Fruit fly (Drosophila melanogaster) whole organism, embryonic: Measurements from ENCODE around the gene dysc.

Experiments
- Antp ChIP-seq: fragments of 200-800 bp; sonication (Bioruptor generic); optimal IDR thresholded peaks from 3 replicates; lab custom pipeline; 2016; ENCODE audit warnings: missing biosample characterization, missing genetic modification characterization
- BEAF-32 ChIP-seq: fragments of 200-800 bp; sonication (Bioruptor generic); optimal IDR thresholded peaks from 3 replicates; lab custom pipeline; 2017; ENCODE audit warnings: missing biosample characterization, missing genetic modification characterization, mild to moderate bottlenecking, moderate library complexity, missing genetic modification reagents
- CG12071 ChIP-seq: fragments of 200-800 bp; sonication (Bioruptor generic); optimal IDR thresholded peaks from 3 replicates; lab custom pipeline; 2018; ENCODE audit warnings: missing biosample characterization, mild to moderate bottlenecking, missing genetic modification characterization
- CG12104 ChIP-seq: fragments of 200-800 bp; sonication (Bioruptor generic); optimal IDR thresholded peaks from 3 replicates; lab custom pipeline; 2016; ENCODE audit warnings: missing biosample characterization, missing genetic modification characterization
- CG12391 ChIP-seq: fragments of 200-800 bp; sonication (Bioruptor generic); optimal IDR thresholded peaks from 3 replicates; lab custom pipeline; 2018; ENCODE audit warnings: missing biosample characterization, mild to moderate bottlenecking, missing genetic modification characterization, moderate library complexity
- CG1603 ChIP-seq: fragments of 200-800 bp; sonication (Bioruptor generic); optimal IDR thresholded peaks from 2 replicates; lab custom pipeline; 2019; ENCODE audit warnings: missing biosample characterization, mild to moderate bottlenecking, missing genetic modification characterization, moderate library complexity
- CG17361 ChIP-seq: fragments of 200-800 bp; sonication (Bioruptor generic); IDR thresholded peaks from 3 replicates; pipeline ENCODE4 v1.3.6; 2022; ENCODE audit warnings: missing biosample characterization, missing genetic modification characterization
- CG17385 ChIP-seq: fragments of 200-800 bp; sonication (Bioruptor generic); optimal IDR thresholded peaks from 3 replicates; lab custom pipeline; 2018; ENCODE audit warnings: missing biosample characterization, mild to moderate bottlenecking, missing genetic modification characterization
- CG2116 ChIP-seq: fragments of 200-800 bp; sonication (Bioruptor generic); optimal IDR thresholded peaks from 3 replicates; lab custom pipeline; 2018; ENCODE audit warnings: missing biosample characterization, mild to moderate bottlenecking, missing genetic modification characterization
- CG2199 ChIP-seq: fragments of 200-800 bp; sonication (Bioruptor generic); IDR thresholded peaks from 3 replicates; pipeline ENCODE4 v1.3.6; 2022; ENCODE audit warnings: missing biosample characterization, missing genetic modification characterization
- CG30403 ChIP-seq: fragments of 200-800 bp; sonication (Bioruptor generic); optimal IDR thresholded peaks from 3 replicates; lab custom pipeline; 2016; ENCODE audit warnings: missing biosample characterization, missing genetic modification characterization
- CG34376 ChIP-seq: fragments of 200-800 bp; sonication (Bioruptor generic); optimal IDR thresholded peaks from 2 replicates; lab custom pipeline; 2018; ENCODE audit warnings: missing biosample characterization, mild to moderate bottlenecking, missing genetic modification characterization
- CG34422 ChIP-seq: fragments of 200-800 bp; sonication (Bioruptor generic); IDR thresholded peaks from 3 replicates; pipeline ENCODE4 v1.3.6; 2022; ENCODE audit warnings: missing biosample characterization, missing genetic modification characterization
- CG3995 ChIP-seq: fragments of 200-800 bp; sonication (Bioruptor generic); optimal IDR thresholded peaks from 3 replicates; lab custom pipeline; 2016; ENCODE audit warnings: missing biosample characterization, missing genetic modification characterization
- CG4730 ChIP-seq: fragments of 200-800 bp; sonication (Bioruptor generic); IDR thresholded peaks from 2 replicates; pipeline ENCODE4 v1.3.6; 2022; ENCODE audit warnings: missing biosample characterization, missing genetic modification characterization
- CG4854 ChIP-seq: fragments of 200-800 bp; sonication (Bioruptor generic); optimal IDR thresholded peaks from 2 replicates; lab custom pipeline; 2016; ENCODE audit warnings: missing biosample characterization, missing genetic modification characterization, inconsistent platforms
- CG5180 ChIP-seq: fragments of 200-800 bp; sonication (Bioruptor generic); optimal IDR thresholded peaks from 3 replicates; lab custom pipeline; 2017; ENCODE audit warnings: missing biosample characterization, missing genetic modification characterization, mild to moderate bottlenecking, moderate library complexity, missing genetic modification reagents
- CG7556 ChIP-seq: fragments of 200-800 bp; sonication (Bioruptor generic); optimal IDR thresholded peaks from 2 replicates; lab custom pipeline; 2017; ENCODE audit warnings: missing biosample characterization, mild to moderate bottlenecking, missing genetic modification characterization
- CG8924 ChIP-seq: fragments of 200-800 bp; optimal IDR thresholded peaks from 3 replicates; lab custom pipeline; 2019; ENCODE audit warnings: missing biosample characterization, mild to moderate bottlenecking, missing genetic modification characterization, moderate library complexity
- CrebB ChIP-seq: fragments of 200-800 bp; sonication (Bioruptor generic); optimal IDR thresholded peaks from 3 replicates; lab custom pipeline; 2018; ENCODE audit warnings: missing biosample characterization, mild to moderate bottlenecking, missing genetic modification characterization
- D ChIP-seq, 2 experiments: fragments of 200-800 bp in 1 of 2; fragments of >200 bp in 1 of 2; sonication (Bioruptor generic) in 1 of 2; optimal IDR thresholded peaks; 2 replicates in 1 of 2; 3 replicates in 1 of 2; lab custom pipeline; 2017; ENCODE audit warnings: mild to moderate bottlenecking in 1 of 2, missing biosample characterization in 1 of 2, missing genetic modification characterization in 1 of 2, missing genetic modification reagents in 1 of 2
- D19B ChIP-seq: fragments of 200-800 bp; sonication (Bioruptor generic); optimal IDR thresholded peaks from 2 replicates; lab custom pipeline; 2017; ENCODE audit warnings: missing biosample characterization, mild to moderate bottlenecking, missing genetic modification characterization
- Dp ChIP-seq: fragments of 200-800 bp; sonication (Bioruptor generic); optimal IDR thresholded peaks from 2 replicates; lab custom pipeline; 2018; ENCODE audit warnings: missing biosample characterization, mild to moderate bottlenecking, missing genetic modification characterization, moderate library complexity
- Hr51 ChIP-seq, 2 experiments: fragments of 200-800 bp; sonication (Bioruptor generic); optimal IDR thresholded peaks; 2 replicates in 1 of 2; 3 replicates in 1 of 2; lab custom pipeline; 2016 to 2018; ENCODE audit warnings: missing biosample characterization in 2 of 2, missing genetic modification characterization in 2 of 2, mild to moderate bottlenecking in 1 of 2, moderate library complexity in 1 of 2
- Kr ChIP-seq: fragments of 200-800 bp; sonication (Bioruptor generic); optimal IDR thresholded peaks from 2 replicates; lab custom pipeline; 2017; ENCODE audit warnings: missing biosample characterization, mild to moderate bottlenecking, missing genetic modification characterization
- Lhr ChIP-seq: fragments of 200-800 bp; sonication (Bioruptor generic); optimal IDR thresholded peaks from 3 replicates; lab custom pipeline; 2017; ENCODE audit warnings: mild to moderate bottlenecking, missing biosample characterization, missing genetic modification reagents, missing genetic modification characterization
- Lim3 ChIP-seq: fragments of 200-800 bp; sonication (Bioruptor generic); IDR thresholded peaks from 2 replicates; pipeline ENCODE4 v1.3.6; 2022; ENCODE audit warnings: missing biosample characterization, missing genetic modification characterization
- Lpt ChIP-seq: fragments of >200 bp; optimal IDR thresholded peaks from 2 replicates; lab custom pipeline; 2018; ENCODE audit warnings: missing biosample characterization, missing genetic modification characterization
- MESR4 ChIP-seq: fragments of 200-800 bp; sonication (Bioruptor generic); optimal IDR thresholded peaks from 2 replicates; lab custom pipeline; 2018; ENCODE audit warnings: missing biosample characterization, mild to moderate bottlenecking, missing genetic modification characterization, moderate library complexity
- Med ChIP-seq: fragments of 200-800 bp; sonication (Bioruptor generic); peaks from one replicate; lab custom pipeline; 2016; ENCODE audit warnings: missing biosample characterization, missing genetic modification characterization, mild to moderate bottlenecking, inconsistent platforms, moderate library complexity
- Mes4 ChIP-seq: fragments of 200-800 bp; sonication (Bioruptor generic); optimal IDR thresholded peaks from 2 replicates; lab custom pipeline; 2016; ENCODE audit warnings: missing biosample characterization, missing genetic modification characterization
- Neu2 ChIP-seq: fragments of 200-800 bp; sonication (Bioruptor generic); optimal IDR thresholded peaks from 3 replicates; lab custom pipeline; 2016; ENCODE audit warnings: missing biosample characterization, missing genetic modification characterization, borderline replicate concordance
- Oli ChIP-seq: fragments of 200-800 bp; sonication (Bioruptor generic); optimal IDR thresholded peaks from 2 replicates; lab custom pipeline; 2018; ENCODE audit warnings: missing biosample characterization, mild to moderate bottlenecking, missing genetic modification characterization, moderate library complexity
- aop ChIP-seq: fragments of 200-800 bp; sonication (Bioruptor generic); IDR thresholded peaks from 2 replicates; pipeline ENCODE4 v1.3.6; 2022; ENCODE audit warnings: missing biosample characterization, missing genetic modification characterization
- az2 ChIP-seq: fragments of 200-800 bp; sonication (Bioruptor generic); optimal IDR thresholded peaks from 3 replicates; lab custom pipeline; 2016; ENCODE audit warnings: missing biosample characterization, missing genetic modification characterization
- cad ChIP-seq: fragments of >200 bp; optimal IDR thresholded peaks from 2 replicates; lab custom pipeline; 2017; ENCODE audit warnings: missing biosample characterization, missing genetic modification characterization
- dm ChIP-seq: fragments of 200-800 bp; sonication (Bioruptor generic); optimal IDR thresholded peaks from 3 replicates; lab custom pipeline; 2016; ENCODE audit warnings: missing biosample characterization, missing genetic modification characterization
- jumu ChIP-seq: fragments of 200-800 bp; sonication (Bioruptor generic); optimal IDR thresholded peaks from 3 replicates; lab custom pipeline; 2016; ENCODE audit warnings: missing biosample characterization, missing genetic modification characterization
- klu ChIP-seq: fragments of 200-800 bp; sonication (Bioruptor generic); IDR thresholded peaks from 2 replicates; pipeline ENCODE4 v1.3.6; 2022; ENCODE audit warnings: missing biosample characterization, missing genetic modification characterization
- mirr ChIP-seq: fragments of 200-800 bp; sonication (Bioruptor generic); optimal IDR thresholded peaks from 3 replicates; lab custom pipeline; 2018; ENCODE audit warnings: missing biosample characterization, mild to moderate bottlenecking, missing genetic modification characterization
- odd ChIP-seq: fragments of 200-800 bp; sonication (Bioruptor generic); optimal IDR thresholded peaks from 2 replicates; lab custom pipeline; 2017; ENCODE audit warnings: missing biosample characterization, mild to moderate bottlenecking, missing genetic modification characterization
- pb ChIP-seq: fragments of 200-800 bp; sonication (Bioruptor generic); optimal IDR thresholded peaks from 3 replicates; lab custom pipeline; 2016; ENCODE audit warnings: missing biosample characterization, missing genetic modification characterization
- pita ChIP-seq: fragments of 200-800 bp; sonication (Bioruptor generic); optimal IDR thresholded peaks from 2 replicates; lab custom pipeline; 2017; ENCODE audit warnings: missing biosample characterization, mild to moderate bottlenecking, missing genetic modification characterization
- ranshi ChIP-seq: fragments of 200-800 bp; sonication (Bioruptor generic); IDR thresholded peaks from 2 replicates; pipeline ENCODE4 v1.3.6; 2022; ENCODE audit warnings: missing biosample characterization, missing genetic modification characterization
- sima ChIP-seq: fragments of 200-800 bp; sonication (Bioruptor generic); optimal IDR thresholded peaks from 2 replicates; lab custom pipeline; 2016; ENCODE audit warnings: missing biosample characterization, missing genetic modification characterization
- sqz ChIP-seq: fragments of 200-800 bp; sonication (Bioruptor generic); optimal IDR thresholded peaks from 3 replicates; lab custom pipeline; 2018; ENCODE audit warnings: missing biosample characterization, mild to moderate bottlenecking, missing genetic modification characterization
- tap ChIP-seq: fragments of 200-800 bp; optimal IDR thresholded peaks from 3 replicates; lab custom pipeline; 2019; ENCODE audit warnings: missing biosample characterization, mild to moderate bottlenecking, missing genetic modification characterization, moderate library complexity
- tin ChIP-seq: fragments of 200-800 bp; sonication (Bioruptor generic); optimal IDR thresholded peaks from 3 replicates; lab custom pipeline; 2016; ENCODE audit warnings: missing biosample characterization, missing genetic modification characterization
- tll ChIP-seq, 2 experiments: fragments of 200-800 bp in 1 of 2; fragments of >200 bp in 1 of 2; sonication (Bioruptor generic) in 1 of 2; optimal IDR thresholded peaks; 2 replicates each; lab custom pipeline; 2017 to 2019; ENCODE audit warnings: missing biosample characterization in 2 of 2, missing genetic modification characterization in 2 of 2, mild to moderate bottlenecking in 1 of 2, moderate library complexity in 1 of 2
- wdn ChIP-seq: fragments of 200-800 bp; sonication (Bioruptor generic); IDR thresholded peaks from 2 replicates; pipeline ENCODE4 v1.3.6; 2022; ENCODE audit warnings: missing biosample characterization, missing genetic modification characterization

dysc gene

dm6 chr3L:13917589-13918198, 14.7 kb upstream of the dysc start (continued):
- TF ChIP-seq tll (GFP tag; optimal IDR thresholded peaks at IDR 0.05; lab: Kevin White, UChicago) (no peak), MESR4 (GFP tag; lab: Kevin White, UChicago) (no peak), Dp (GFP tag; lab: Kevin White, UChicago) (no peak), pb (GFP tag; lab: Kevin White, UChicago) (no peak), tin (GFP tag; lab: Kevin White, UChicago) (peak; percentile 16), pita (GFP tag; lab: Kevin White, UChicago) (no peak), jumu (GFP tag; lab: Kevin White, UChicago) (peak; percentile 14), CG12391 (tag; lab: Kevin White, UChicago) (peak; percentile 30), Oli (tag; lab: Kevin White, UChicago) (peak; percentile 58), cad (no peak), CG34422 (GFP tag; lab: Robert Waterston, UW) (no peak), Lpt (GFP tag; lab: Kevin White, UChicago) (no peak), Neu2 (GFP tag; lab: Kevin White, UChicago) (no peak), CG3995 (GFP tag; lab: Kevin White, UChicago) (no peak), CG34376 (GFP tag; lab: Kevin White, UChicago) (no peak), CG1603 (tag; lab: Kevin White, UChicago) (peak; percentile 52), odd (GFP tag; lab: Kevin White, UChicago) (no peak), tap (tag; lab: Kevin White, UChicago) (no peak), sqz (GFP tag; lab: Kevin White, UChicago) (no peak), CrebB (tag; lab: Kevin White, UChicago) (no peak), Med (GFP tag; lab: Kevin White, UChicago) (peak; percentile 65), mirr (no peak), CG8924 (no peak), CG5180 (peak; percentile 57), Mes4 (no peak), wdn (GFP tag; lab: Robert Waterston, UW) (no peak), Lhr (GFP tag; lab: Kevin White, UChicago) (no peak), CG2199 (GFP tag; lab: Robert Waterston, UW) (0 out of 3 replicates have a peak, but pooled peaks have one; percentile 23), BEAF-32 (no peak), CG4730 (0 out of 2 replicates have a peak, but pooled peaks have one; percentile 9), CG12104 (GFP tag; lab: Kevin White, UChicago) (no peak), CG4854 (no peak), dm (GFP tag; lab: Kevin White, UChicago) (no peak), CG17385 (no peak), klu (GFP tag; lab: Robert Waterston, UW) (no peak), Hr51 (GFP tag; optimal IDR thresholded peaks at IDR 0.05; lab: Kevin White, UChicago) (peak in 1 of 2 experiments; percentile 77), Antp (GFP tag; lab: Kevin White, UChicago) (peak; percentile 46), ranshi (GFP tag; lab: Robert Waterston, UW) (no peak), CG30403 (peak; percentile 51), Lim3 (GFP tag; lab: Robert Waterston, UW) (no peak), Kr (GFP tag; lab: Kevin White, UChicago) (no peak), CG2116 (GFP tag; lab: Kevin White, UChicago) (no peak), D19B (GFP tag; lab: Kevin White, UChicago) (no peak), aop (GFP tag; lab: Robert Waterston, UW) (no peak), az2 (GFP tag; lab: Kevin White, UChicago) (no peak), CG17361 (GFP tag; lab: Robert Waterston, UW) (peak; percentile 76), D (optimal IDR thresholded peaks at IDR 0.05; lab: Kevin White, UChicago) (no peak), D (GFP tag; optimal IDR thresholded peaks at IDR 0.05; lab: Kevin White, UChicago) (no peak), CG7556 (GFP tag; lab: Kevin White, UChicago) (peak; percentile 44), CG12071 (GFP tag; lab: Kevin White, UChicago) (no peak), sima (GFP tag; lab: Kevin White, UChicago) (no peak)
